Worm (Caenorhabditis elegans): ENCODE measurements around the gene dac-1.

Gene dac-1

ce11 chrIII:783254-783753 is 32.6 kb upstream of the dac-1 start, which contains the start of the genes dagl-2 and ppm-1.G:
Gene dagl-2, minus strand, starts transcription at chrIII:783305.
Gene ppm-1.G, plus strand, starts transcription at chrIII:783703.
- TF ChIP-seq tbx-37 (GFP tag; conservative IDR thresholded peaks at IDR 0.05) = peak; percentile 48; the same call in 1 of the 2 replicates
- peak; percentile 33 for TF ChIP-seq F13C5.2 (tag; optimal IDR thresholded peaks at IDR 0.05)
- no peak for TF ChIP-seq tra-4 (tag; optimal IDR thresholded peaks at IDR 0.05)
- TF ChIP-seq pes-1 (GFP tag; IDR thresholded peaks at IDR 0.05) = peak; percentile 64; the same call in 1 of the 2 replicates

ce11 chrIII:789604-790003 is 26.3 kb upstream of the dac-1 start:
- TF ChIP-seq B0310.2 (tag; optimal IDR thresholded peaks at IDR 0.05) (no peak), tbx-37 (GFP tag; conservative IDR thresholded peaks at IDR 0.05) (no peak), hmg-4 (GFP tag; optimal IDR thresholded peaks at IDR 0.05) (no peak), hnd-1 (tag; optimal IDR thresholded peaks at IDR 0.05) (no peak), scrt-1 (GFP tag; IDR thresholded peaks at IDR 0.05) (no peak), ceh-36 (tag; optimal IDR thresholded peaks at IDR 0.05) (no peak)

ce11 chrIII:790591-790990 is 25.4 kb upstream of the dac-1 start:
- TF ChIP-seq flt-1 (GFP tag; IDR thresholded peaks at IDR 0.05) = no peak
- TF ChIP-seq sea-1 (GFP tag; conservative IDR thresholded peaks at IDR 0.05) = no peak
- no peak for TF ChIP-seq scrt-1 (GFP tag; IDR thresholded peaks at IDR 0.05)
- no peak for TF ChIP-seq ama-1 (optimal IDR thresholded peaks at IDR 0.05)
- TF ChIP-seq hmbx-1 (tag; optimal IDR thresholded peaks at IDR 0.05) = no peak
- no peak for TF ChIP-seq tbx-37 (GFP tag; conservative IDR thresholded peaks at IDR 0.05)
- TF ChIP-seq ceh-36 (tag; optimal IDR thresholded peaks at IDR 0.05) = no peak
- no peak for TF ChIP-seq B0310.2 (tag; optimal IDR thresholded peaks at IDR 0.05)
- TF ChIP-seq ceh-13 (GFP tag; optimal IDR thresholded peaks at IDR 0.05) = no peak

- no peak for TF ChIP-seq flt-1 (GFP tag; IDR thresholded peaks at IDR 0.05)
- TF ChIP-seq hmg-4 (GFP tag; optimal IDR thresholded peaks at IDR 0.05) = peak; percentile 12
- TF ChIP-seq scrt-1 (GFP tag; IDR thresholded peaks at IDR 0.05) = no peak
- no peak for TF ChIP-seq sea-1 (GFP tag; conservative IDR thresholded peaks at IDR 0.05)
- no peak for TF ChIP-seq ceh-13 (GFP tag; optimal IDR thresholded peaks at IDR 0.05)
- TF ChIP-seq F13C5.2 (tag; optimal IDR thresholded peaks at IDR 0.05) = peak; percentile 6
Observed at ce11 chrIII:793595-793994, 22.4 kb upstream of the dac-1 start, which contains the start of gene snt-2. Gene snt-2, minus strand, starts transcription at chrIII:793733.

- TF ChIP-seq sea-1 (GFP tag; conservative IDR thresholded peaks at IDR 0.05) (no peak), hmg-4 (GFP tag; optimal IDR thresholded peaks at IDR 0.05) (no peak), hnd-1 (tag; optimal IDR thresholded peaks at IDR 0.05) (no peak), tra-4 (tag; optimal IDR thresholded peaks at IDR 0.05) (no peak), flt-1 (GFP tag; IDR thresholded peaks at IDR 0.05) (no peak), scrt-1 (GFP tag; IDR thresholded peaks at IDR 0.05) (no peak), tbx-37 (GFP tag; conservative IDR thresholded peaks at IDR 0.05) (no peak), tbx-11 (GFP tag; IDR thresholded peaks at IDR 0.05) (no peak), ama-1 (optimal IDR thresholded peaks at IDR 0.05) (no peak), F13C5.2 (tag; optimal IDR thresholded peaks at IDR 0.05) (no peak), ets-7 (tag; optimal IDR thresholded peaks at IDR 0.05) (no peak), aly-1 (tag; optimal IDR thresholded peaks at IDR 0.05) (no peak), pes-1 (GFP tag; IDR thresholded peaks at IDR 0.05) (no peak), ceh-13 (GFP tag; optimal IDR thresholded peaks at IDR 0.05) (no peak)
Observed at ce11 chrIII:794000-794399, 21.9 kb upstream of the dac-1 start, which contains the start of gene rps-29. Gene rps-29, plus strand, starts transcription at chrIII:794300.

ce11 chrIII:794984-795596 is 20.9 kb upstream of the dac-1 start, which contains the start of gene trpp-11:
Gene trpp-11, plus strand, starts transcription at chrIII:795136.
- TF ChIP-seq hmbx-1 (tag; optimal IDR thresholded peaks at IDR 0.05) (no peak), ceh-13 (GFP tag; optimal IDR thresholded peaks at IDR 0.05) (no peak), hmg-4 (GFP tag; optimal IDR thresholded peaks at IDR 0.05) (no peak), tbx-11 (GFP tag; IDR thresholded peaks at IDR 0.05) (no peak), sea-1 (GFP tag; conservative IDR thresholded peaks at IDR 0.05) (no peak), ama-1 (optimal IDR thresholded peaks at IDR 0.05) (no peak), aly-1 (tag; optimal IDR thresholded peaks at IDR 0.05) (no peak), tra-4 (tag; optimal IDR thresholded peaks at IDR 0.05) (no peak), tbx-37 (GFP tag; conservative IDR thresholded peaks at IDR 0.05) (no peak), hnd-1 (tag; optimal IDR thresholded peaks at IDR 0.05) (no peak)

- TF ChIP-seq hmg-4 (GFP tag; optimal IDR thresholded peaks at IDR 0.05) (no peak), tbx-37 (GFP tag; conservative IDR thresholded peaks at IDR 0.05) (no peak), flt-1 (GFP tag; IDR thresholded peaks at IDR 0.05) (no peak), tbx-11 (GFP tag; IDR thresholded peaks at IDR 0.05) (no peak), pes-1 (GFP tag; IDR thresholded peaks at IDR 0.05) (no peak), hmbx-1 (tag; optimal IDR thresholded peaks at IDR 0.05) (no peak), ets-7 (tag; optimal IDR thresholded peaks at IDR 0.05) (no peak), ceh-13 (GFP tag; optimal IDR thresholded peaks at IDR 0.05) (no peak), hnd-1 (tag; optimal IDR thresholded peaks at IDR 0.05) (no peak), sea-1 (GFP tag; conservative IDR thresholded peaks at IDR 0.05) (no peak), ama-1 (optimal IDR thresholded peaks at IDR 0.05) (no peak), ceh-36 (tag; optimal IDR thresholded peaks at IDR 0.05) (no peak), scrt-1 (GFP tag; IDR thresholded peaks at IDR 0.05) (no peak), F13C5.2 (tag; optimal IDR thresholded peaks at IDR 0.05) (no peak)
Observed at ce11 chrIII:797507-797906, 18.4 kb upstream of the dac-1 start.

- TF ChIP-seq tbx-11 (GFP tag; IDR thresholded peaks at IDR 0.05) (no peak), ama-1 (optimal IDR thresholded peaks at IDR 0.05) (no peak), flt-1 (GFP tag; IDR thresholded peaks at IDR 0.05) (no peak), pes-1 (GFP tag; IDR thresholded peaks at IDR 0.05) (no peak), F13C5.2 (tag; optimal IDR thresholded peaks at IDR 0.05) (no peak), tra-4 (tag; optimal IDR thresholded peaks at IDR 0.05) (no peak), ets-7 (tag; optimal IDR thresholded peaks at IDR 0.05) (no peak), ceh-13 (GFP tag; optimal IDR thresholded peaks at IDR 0.05) (no peak), hnd-1 (tag; optimal IDR thresholded peaks at IDR 0.05) (no peak), tbx-37 (GFP tag; conservative IDR thresholded peaks at IDR 0.05) (no peak), hmbx-1 (tag; optimal IDR thresholded peaks at IDR 0.05) (no peak), aly-1 (tag; optimal IDR thresholded peaks at IDR 0.05) (no peak), ceh-36 (tag; optimal IDR thresholded peaks at IDR 0.05) (no peak), B0310.2 (tag; optimal IDR thresholded peaks at IDR 0.05) (no peak), scrt-1 (GFP tag; IDR thresholded peaks at IDR 0.05) (no peak), sea-1 (GFP tag; conservative IDR thresholded peaks at IDR 0.05) (no peak), hmg-4 (GFP tag; optimal IDR thresholded peaks at IDR 0.05) (no peak)
Observed at ce11 chrIII:802041-802440, 13.9 kb upstream of the dac-1 start.
